Worm (Caenorhabditis elegans): Measurements from ENCODE around the gene Y69H2.9.

The Y69H2.9 gene

ce11 chrV:18701306-18701705, at the start of gene Y69H2.9:
TSS of gene Y69H2.9 (plus strand) at chrV:18701538.
- TF ChIP-seq ceh-13 (GFP tag; optimal IDR thresholded peaks at IDR 0.05) = no peak

DNA sequence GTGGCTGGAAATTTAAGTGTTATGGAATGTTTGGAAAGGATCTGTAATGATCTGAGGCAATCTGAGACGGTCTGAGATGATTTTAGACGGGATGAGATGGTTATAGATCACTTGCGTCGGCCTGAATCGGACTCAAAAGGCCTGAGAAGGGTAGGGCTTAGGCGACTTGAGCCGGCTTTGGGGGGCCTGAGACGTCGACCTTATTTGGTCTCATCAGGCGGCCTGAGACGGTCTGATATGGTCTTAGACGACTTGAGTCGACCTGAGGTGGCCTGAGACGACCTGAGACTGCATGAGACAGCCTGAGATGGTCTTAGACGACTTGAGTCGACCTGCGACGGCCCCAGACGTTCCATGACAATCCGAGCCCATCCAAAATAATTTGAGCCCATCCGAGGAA, 45.0 kb upstream of the Y69H2.9 start:
- TF ChIP-seq B0310.2 (tag; optimal IDR thresholded peaks at IDR 0.05) (no peak), flt-1 (GFP tag; IDR thresholded peaks at IDR 0.05) (no peak), hnd-1 (tag; optimal IDR thresholded peaks at IDR 0.05) (no peak), F13C5.2 (tag; optimal IDR thresholded peaks at IDR 0.05) (no peak), hmg-4 (GFP tag; optimal IDR thresholded peaks at IDR 0.05) (no peak), scrt-1 (GFP tag; IDR thresholded peaks at IDR 0.05) (no peak), pes-1 (GFP tag; IDR thresholded peaks at IDR 0.05) (no peak), tra-4 (tag; optimal IDR thresholded peaks at IDR 0.05) (no peak), tbx-37 (GFP tag; conservative IDR thresholded peaks at IDR 0.05) (no peak), ceh-13 (GFP tag; optimal IDR thresholded peaks at IDR 0.05) (no peak), ets-7 (tag; optimal IDR thresholded peaks at IDR 0.05) (no peak), ama-1 (optimal IDR thresholded peaks at IDR 0.05) (no peak)

ce11 chrV:18657391-18657790, 43.9 kb upstream of the Y69H2.9 start:
- no peak for TF ChIP-seq B0310.2 (tag; optimal IDR thresholded peaks at IDR 0.05)
- no peak for TF ChIP-seq hmbx-1 (tag; optimal IDR thresholded peaks at IDR 0.05)
- no peak for TF ChIP-seq ets-7 (tag; optimal IDR thresholded peaks at IDR 0.05)
- TF ChIP-seq ama-1 (optimal IDR thresholded peaks at IDR 0.05) = no peak
- no peak for TF ChIP-seq tbx-37 (GFP tag; conservative IDR thresholded peaks at IDR 0.05)
- no peak for TF ChIP-seq tra-4 (tag; optimal IDR thresholded peaks at IDR 0.05)
- no peak for TF ChIP-seq pes-1 (GFP tag; IDR thresholded peaks at IDR 0.05)
- TF ChIP-seq aly-1 (tag; optimal IDR thresholded peaks at IDR 0.05) = no peak
- no peak for TF ChIP-seq flt-1 (GFP tag; IDR thresholded peaks at IDR 0.05)
- no peak for TF ChIP-seq hnd-1 (tag; optimal IDR thresholded peaks at IDR 0.05)
- TF ChIP-seq scrt-1 (GFP tag; IDR thresholded peaks at IDR 0.05) = no peak
- TF ChIP-seq ceh-36 (tag; optimal IDR thresholded peaks at IDR 0.05) = no peak
- TF ChIP-seq tbx-11 (GFP tag; IDR thresholded peaks at IDR 0.05) = no peak
- TF ChIP-seq hmg-4 (GFP tag; optimal IDR thresholded peaks at IDR 0.05) = no peak
- no peak for TF ChIP-seq ceh-13 (GFP tag; optimal IDR thresholded peaks at IDR 0.05)

DNA sequence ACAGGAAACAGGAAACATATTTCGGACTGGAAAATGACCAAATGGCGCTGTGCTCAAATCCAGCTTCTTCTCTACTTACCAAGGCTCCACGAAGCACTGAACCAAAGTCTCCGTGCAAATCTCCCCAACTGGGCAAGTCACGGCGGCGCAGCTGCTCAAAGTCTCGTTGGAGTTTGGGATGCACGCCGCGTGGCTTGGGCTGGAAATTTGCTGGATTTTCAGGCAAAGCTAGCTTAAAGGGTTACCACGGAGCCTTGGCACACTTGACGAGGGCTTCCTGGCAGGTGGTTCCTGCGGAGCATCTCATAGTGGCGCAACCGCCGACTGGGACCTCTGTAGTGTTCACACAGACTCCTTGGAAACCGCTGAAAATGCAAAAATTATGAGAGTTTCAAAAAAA, 42.4 kb upstream of the Y69H2.9 start:
- no peak for TF ChIP-seq tbx-37 (GFP tag; conservative IDR thresholded peaks at IDR 0.05)
- no peak for TF ChIP-seq ama-1 (optimal IDR thresholded peaks at IDR 0.05)
- no peak for TF ChIP-seq hmg-4 (GFP tag; optimal IDR thresholded peaks at IDR 0.05)
- no peak for TF ChIP-seq ceh-13 (GFP tag; optimal IDR thresholded peaks at IDR 0.05)
- TF ChIP-seq tbx-11 (GFP tag; IDR thresholded peaks at IDR 0.05) = no peak
- no peak for TF ChIP-seq pes-1 (GFP tag; IDR thresholded peaks at IDR 0.05)
- no peak for TF ChIP-seq hmbx-1 (tag; optimal IDR thresholded peaks at IDR 0.05)
- no peak for TF ChIP-seq B0310.2 (tag; optimal IDR thresholded peaks at IDR 0.05)
- no peak for TF ChIP-seq scrt-1 (GFP tag; IDR thresholded peaks at IDR 0.05)
- TF ChIP-seq tra-4 (tag; optimal IDR thresholded peaks at IDR 0.05) = no peak

ce11 chrV:18662333-18662732, 39.0 kb upstream of the Y69H2.9 start:
- TF ChIP-seq ets-7 (tag; optimal IDR thresholded peaks at IDR 0.05) (no peak), sea-1 (GFP tag; conservative IDR thresholded peaks at IDR 0.05) (no peak), ceh-36 (tag; optimal IDR thresholded peaks at IDR 0.05) (no peak), B0310.2 (tag; optimal IDR thresholded peaks at IDR 0.05) (no peak), ama-1 (optimal IDR thresholded peaks at IDR 0.05) (no peak), aly-1 (tag; optimal IDR thresholded peaks at IDR 0.05) (no peak), F13C5.2 (tag; optimal IDR thresholded peaks at IDR 0.05) (no peak), tra-4 (tag; optimal IDR thresholded peaks at IDR 0.05) (no peak), ceh-13 (GFP tag; optimal IDR thresholded peaks at IDR 0.05) (no peak), scrt-1 (GFP tag; IDR thresholded peaks at IDR 0.05) (no peak), tbx-11 (GFP tag; IDR thresholded peaks at IDR 0.05) (no peak), tbx-37 (GFP tag; conservative IDR thresholded peaks at IDR 0.05) (no peak), pes-1 (GFP tag; IDR thresholded peaks at IDR 0.05) (no peak), hmg-4 (GFP tag; optimal IDR thresholded peaks at IDR 0.05) (no peak), hnd-1 (tag; optimal IDR thresholded peaks at IDR 0.05) (no peak), hmbx-1 (tag; optimal IDR thresholded peaks at IDR 0.05) (no peak)

DNA sequence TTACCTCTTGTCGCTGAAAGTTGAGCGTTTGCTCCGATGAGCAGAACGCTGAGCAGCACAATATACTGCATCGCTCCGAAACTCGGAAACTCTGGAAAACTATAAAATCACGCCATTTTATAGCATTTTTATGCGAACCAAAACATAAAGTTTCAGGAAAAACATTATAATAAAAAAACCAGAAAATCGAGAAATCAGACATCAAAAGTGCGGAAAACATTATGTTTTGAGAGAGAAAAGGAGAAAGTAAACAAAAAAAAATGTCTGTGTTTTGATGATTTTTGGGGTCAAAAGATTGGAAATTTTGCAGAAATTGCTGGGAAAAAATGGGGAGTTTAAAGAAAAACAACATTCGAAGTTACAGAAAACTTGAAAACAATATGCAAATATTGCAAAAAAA, 37.3 kb upstream of the Y69H2.9 start, which contains the start of gene Y69H2.3:
TSS of gene Y69H2.3 (minus strand) at position 101 of the 400 bp plus-strand sequence.
- no peak for TF ChIP-seq hmg-4 (GFP tag; optimal IDR thresholded peaks at IDR 0.05)
- no peak for TF ChIP-seq flt-1 (GFP tag; IDR thresholded peaks at IDR 0.05)
- TF ChIP-seq pes-1 (GFP tag; IDR thresholded peaks at IDR 0.05) = no peak
- TF ChIP-seq ceh-13 (GFP tag; optimal IDR thresholded peaks at IDR 0.05) = no peak
- TF ChIP-seq ceh-36 (tag; optimal IDR thresholded peaks at IDR 0.05) = no peak
- TF ChIP-seq scrt-1 (GFP tag; IDR thresholded peaks at IDR 0.05) = no peak
- no peak for TF ChIP-seq hnd-1 (tag; optimal IDR thresholded peaks at IDR 0.05)
- no peak for TF ChIP-seq ama-1 (optimal IDR thresholded peaks at IDR 0.05)
- TF ChIP-seq aly-1 (tag; optimal IDR thresholded peaks at IDR 0.05) = no peak
- TF ChIP-seq ets-7 (tag; optimal IDR thresholded peaks at IDR 0.05) = no peak
- no peak for TF ChIP-seq F13C5.2 (tag; optimal IDR thresholded peaks at IDR 0.05)

ce11 chrV:18667179-18667578, 34.2 kb upstream of the Y69H2.9 start:
- TF ChIP-seq ceh-13 (GFP tag; optimal IDR thresholded peaks at IDR 0.05) = no peak
- no peak for TF ChIP-seq ceh-36 (tag; optimal IDR thresholded peaks at IDR 0.05)
- TF ChIP-seq B0310.2 (tag; optimal IDR thresholded peaks at IDR 0.05) = no peak
- no peak for TF ChIP-seq sea-1 (GFP tag; conservative IDR thresholded peaks at IDR 0.05)
- TF ChIP-seq F13C5.2 (tag; optimal IDR thresholded peaks at IDR 0.05) = no peak
- TF ChIP-seq pes-1 (GFP tag; IDR thresholded peaks at IDR 0.05) = no peak
- no peak for TF ChIP-seq tra-4 (tag; optimal IDR thresholded peaks at IDR 0.05)
- TF ChIP-seq tbx-37 (GFP tag; conservative IDR thresholded peaks at IDR 0.05) = no peak
- TF ChIP-seq hmbx-1 (tag; optimal IDR thresholded peaks at IDR 0.05) = no peak
- no peak for TF ChIP-seq flt-1 (GFP tag; IDR thresholded peaks at IDR 0.05)
- no peak for TF ChIP-seq ama-1 (optimal IDR thresholded peaks at IDR 0.05)
- TF ChIP-seq aly-1 (tag; optimal IDR thresholded peaks at IDR 0.05) = no peak
- no peak for TF ChIP-seq hnd-1 (tag; optimal IDR thresholded peaks at IDR 0.05)
- TF ChIP-seq ets-7 (tag; optimal IDR thresholded peaks at IDR 0.05) = no peak
- no peak for TF ChIP-seq scrt-1 (GFP tag; IDR thresholded peaks at IDR 0.05)
- TF ChIP-seq tbx-11 (GFP tag; IDR thresholded peaks at IDR 0.05) = no peak
- no peak for TF ChIP-seq hmg-4 (GFP tag; optimal IDR thresholded peaks at IDR 0.05)

DNA sequence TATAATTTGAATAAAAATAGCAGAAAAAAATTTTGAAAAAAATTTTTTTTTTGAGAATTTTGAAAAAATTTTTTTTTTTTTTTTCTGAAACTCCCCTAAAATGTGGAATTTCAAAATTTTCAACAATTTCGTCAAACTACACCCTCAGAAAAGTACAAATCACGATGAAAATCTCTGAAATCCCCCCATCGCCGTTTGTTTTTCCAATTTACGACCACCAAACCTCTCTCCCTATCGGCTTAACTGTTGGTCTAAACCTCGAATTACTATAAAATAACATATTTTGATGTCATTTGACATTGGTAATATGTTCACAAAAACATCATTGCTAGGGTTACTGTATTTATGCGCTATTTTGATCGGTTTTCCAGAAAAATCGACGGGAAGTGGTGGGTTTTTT, 31.3 kb upstream of the Y69H2.9 start, which contains the start of gene Y69H2.10:
TSS of gene Y69H2.10 (plus strand) at position 301 of the 400 bp plus-strand sequence.
- TF ChIP-seq aly-1 (tag; optimal IDR thresholded peaks at IDR 0.05) = no peak
- no peak for TF ChIP-seq hmbx-1 (tag; optimal IDR thresholded peaks at IDR 0.05)
- no peak for TF ChIP-seq tbx-11 (GFP tag; IDR thresholded peaks at IDR 0.05)
- no peak for TF ChIP-seq hmg-4 (GFP tag; optimal IDR thresholded peaks at IDR 0.05)
- TF ChIP-seq ceh-13 (GFP tag; optimal IDR thresholded peaks at IDR 0.05) = no peak
- TF ChIP-seq F13C5.2 (tag; optimal IDR thresholded peaks at IDR 0.05) = no peak
- no peak for TF ChIP-seq scrt-1 (GFP tag; IDR thresholded peaks at IDR 0.05)
- TF ChIP-seq ceh-36 (tag; optimal IDR thresholded peaks at IDR 0.05) = no peak
- TF ChIP-seq hnd-1 (tag; optimal IDR thresholded peaks at IDR 0.05) = no peak
- TF ChIP-seq tbx-37 (GFP tag; conservative IDR thresholded peaks at IDR 0.05) = no peak
- TF ChIP-seq ama-1 (optimal IDR thresholded peaks at IDR 0.05) = no peak
